Fruit fly (Drosophila melanogaster) Kc167 (cell line): Measurements from ENCODE around the gene Fas3.

Experiments
- Myc ChIP-seq: fragments of >200 bp; optimal IDR thresholded peaks from 2 replicates; lab custom pipeline; 2017; ENCODE audit warnings: missing external identifiers
- Sin3A ChIP-seq: fragments of >200 bp; optimal IDR thresholded peaks from 2 replicates; lab custom pipeline; 2018; ENCODE audit warnings: missing external identifiers
- insv ChIP-seq: fragments of >200 bp; optimal IDR thresholded peaks from 3 replicates; lab custom pipeline; 2018; ENCODE audit warnings: missing external identifiers
- psq ChIP-seq: fragments of >200 bp; optimal IDR thresholded peaks from 2 replicates; lab custom pipeline; 2017; ENCODE audit warnings: missing external identifiers

dm6 chr2L:18327007-18327406, 7.1 kb downstream of the Fas3 start:
- no peak for TF ChIP-seq Sin3A (lab: Kevin White, UChicago)
- TF ChIP-seq psq (lab: Kevin White, UChicago): no peak
- no peak for TF ChIP-seq Myc (lab: Kevin White, UChicago)
- no peak for TF ChIP-seq insv (lab: Kevin White, UChicago)
